Fruit fly (Drosophila melanogaster) whole organism, embryonic: ENCODE results near the gene Jhbp11.
A peak's percentile ranks its signal among the peaks of the same experiment; 100 is the strongest.

ENCODE experiments used
- ATbp ChIP-seq: fragments of 200-800 bp; sonication (Bioruptor generic); optimal IDR thresholded peaks from 2 replicates; lab custom pipeline; 2017; ENCODE audit warnings: missing biosample characterization, mild to moderate bottlenecking, missing genetic modification characterization, missing genetic modification reagents
- CG10209 ChIP-seq: fragments of 200-800 bp; sonication (Bioruptor generic); optimal IDR thresholded peaks from 3 replicates; lab custom pipeline; 2017; ENCODE audit warnings: missing biosample characterization, mild to moderate bottlenecking, missing genetic modification characterization, missing genetic modification reagents
- CG10565 ChIP-seq: fragments of 200-800 bp; sonication (Bioruptor generic); optimal IDR thresholded peaks from 3 replicates; lab custom pipeline; 2016; ENCODE audit warnings: missing biosample characterization, mild to moderate bottlenecking, missing genetic modification characterization
- CG10959 ChIP-seq: fragments of 200-800 bp; sonication (Bioruptor generic); IDR thresholded peaks from 2 replicates; pipeline ENCODE4 v1.3.6; 2022; ENCODE audit warnings: missing biosample characterization, missing genetic modification characterization
- CG12219 ChIP-seq: fragments of 200-800 bp; sonication (Bioruptor generic); optimal IDR thresholded peaks from 3 replicates; lab custom pipeline; 2018; ENCODE audit warnings: missing biosample characterization, mild to moderate bottlenecking, missing genetic modification characterization
- CG13296 ChIP-seq: fragments of 200-800 bp; sonication (Bioruptor generic); optimal IDR thresholded peaks from 3 replicates; lab custom pipeline; 2018; ENCODE audit warnings: missing biosample characterization, mild to moderate bottlenecking, missing genetic modification characterization
- CG17186 ChIP-seq: fragments of 200-800 bp; sonication (Bioruptor generic); optimal IDR thresholded peaks from 3 replicates; lab custom pipeline; 2017; ENCODE audit warnings: missing biosample characterization, missing genetic modification reagents, missing genetic modification characterization
- CG2116 ChIP-seq: fragments of 200-800 bp; sonication (Bioruptor generic); optimal IDR thresholded peaks from 3 replicates; lab custom pipeline; 2018; ENCODE audit warnings: missing biosample characterization, mild to moderate bottlenecking, missing genetic modification characterization
- CG2678 ChIP-seq: fragments of 200-800 bp; sonication (Bioruptor generic); optimal IDR thresholded peaks from 3 replicates; lab custom pipeline; 2019; ENCODE audit warnings: missing biosample characterization, mild to moderate bottlenecking, missing genetic modification characterization, moderate library complexity
- CG30431 ChIP-seq: fragments of 200-800 bp; sonication (Bioruptor generic); optimal IDR thresholded peaks from 2 replicates; lab custom pipeline; 2017; ENCODE audit warnings: missing biosample characterization, missing genetic modification characterization
- CG32532 ChIP-seq: fragments of 200-800 bp; sonication (Bioruptor generic); IDR thresholded peaks from 2 replicates; pipeline ENCODE4 v1.3.6; 2022; ENCODE audit warnings: missing biosample characterization, missing genetic modification characterization
- CG4328 ChIP-seq: fragments of 200-800 bp; sonication (Bioruptor generic); optimal IDR thresholded peaks from 3 replicates; lab custom pipeline; 2017; ENCODE audit warnings: missing biosample characterization, missing genetic modification reagents, missing genetic modification characterization
- CG4730 ChIP-seq: fragments of 200-800 bp; sonication (Bioruptor generic); IDR thresholded peaks from 2 replicates; pipeline ENCODE4 v1.3.6; 2022; ENCODE audit warnings: missing biosample characterization, missing genetic modification characterization
- CG7556 ChIP-seq: fragments of 200-800 bp; sonication (Bioruptor generic); optimal IDR thresholded peaks from 2 replicates; lab custom pipeline; 2017; ENCODE audit warnings: missing biosample characterization, mild to moderate bottlenecking, missing genetic modification characterization
- CG8290 ChIP-seq, 3 experiments: fragments of 200-800 bp; sonication (Bioruptor generic); optimal IDR thresholded peaks; 2 replicates each; lab custom pipeline; 2016 to 2019; ENCODE audit warnings: missing biosample characterization in 3 of 3, missing genetic modification characterization in 3 of 3, mild to moderate bottlenecking in 2 of 3, moderate library complexity in 1 of 3
- CG8388 ChIP-seq: fragments of 200-800 bp; sonication (Bioruptor generic); optimal IDR thresholded peaks from 2 replicates; lab custom pipeline; 2019; ENCODE audit warnings: missing biosample characterization, mild to moderate bottlenecking, missing genetic modification characterization, moderate library complexity
- CG8765 ChIP-seq: fragments of 200-800 bp; sonication (Bioruptor generic); IDR thresholded peaks from 2 replicates; pipeline ENCODE4 v1.3.6; 2022; ENCODE audit warnings: missing biosample characterization, missing genetic modification characterization
- CG9215 ChIP-seq: fragments of 200-800 bp; sonication (Bioruptor generic); IDR thresholded peaks from 2 replicates; pipeline ENCODE4 v1.3.6; 2022; ENCODE audit warnings: missing biosample characterization, missing genetic modification characterization
- CkIIα-i1 ChIP-seq: fragments of 200-800 bp; sonication (Bioruptor generic); IDR thresholded peaks from 2 replicates; pipeline ENCODE4 v1.3.6; 2022; ENCODE audit warnings: missing biosample characterization, missing genetic modification characterization
- Dad ChIP-seq: fragments of 200-800 bp; sonication (Bioruptor generic); optimal IDR thresholded peaks from 3 replicates; lab custom pipeline; 2016; ENCODE audit warnings: missing biosample characterization, missing genetic modification characterization
- Dref ChIP-seq: fragments of 200-800 bp; sonication (Bioruptor generic); IDR thresholded peaks from 2 replicates; pipeline ENCODE4 v1.3.6; 2022; ENCODE audit warnings: missing biosample characterization, missing genetic modification characterization
- E2f1 ChIP-seq: fragments of 200-800 bp; sonication (Bioruptor generic); IDR thresholded peaks from 2 replicates; pipeline ENCODE4 v1.3.6; 2022; ENCODE audit warnings: missing biosample characterization, missing genetic modification characterization
- E2f2 ChIP-seq: fragments of 200-800 bp; sonication (Bioruptor generic); IDR thresholded peaks from 2 replicates; pipeline ENCODE4 v1.3.6; 2022; ENCODE audit warnings: missing biosample characterization, missing genetic modification characterization
- Lhr ChIP-seq: fragments of 200-800 bp; sonication (Bioruptor generic); optimal IDR thresholded peaks from 3 replicates; lab custom pipeline; 2017; ENCODE audit warnings: mild to moderate bottlenecking, missing biosample characterization, missing genetic modification reagents, missing genetic modification characterization
- PHDP ChIP-seq: fragments of 200-800 bp; sonication (Bioruptor generic); optimal IDR thresholded peaks from 3 replicates; lab custom pipeline; 2018; ENCODE audit warnings: missing biosample characterization, mild to moderate bottlenecking, missing genetic modification characterization, moderate library complexity
- Poxn ChIP-seq: fragments of 200-800 bp; sonication (Bioruptor generic); IDR thresholded peaks from 2 replicates; pipeline ENCODE4 v1.3.6; 2022; ENCODE audit warnings: missing biosample characterization, missing genetic modification characterization
- Side ChIP-seq: fragments of 200-800 bp; sonication (Bioruptor generic); optimal IDR thresholded peaks from 2 replicates; lab custom pipeline; 2016; ENCODE audit warnings: missing biosample characterization, missing genetic modification characterization
- Sry-β ChIP-seq: fragments of 200-800 bp; sonication (Bioruptor generic); optimal IDR thresholded peaks from 2 replicates; lab custom pipeline; 2018; ENCODE audit warnings: missing biosample characterization, mild to moderate bottlenecking, missing genetic modification characterization, moderate library complexity
- Tbp ChIP-seq: fragments of >200 bp; optimal IDR thresholded peaks from 2 replicates; lab custom pipeline; 2018; ENCODE audit warnings: missing biosample characterization, missing genetic modification characterization
- al ChIP-seq: fragments of 200-800 bp; sonication (Bioruptor generic); IDR thresholded peaks from 2 replicates; pipeline ENCODE4 v1.3.6; 2022; ENCODE audit warnings: missing biosample characterization, missing genetic modification characterization
- br ChIP-seq: fragments of >200 bp; optimal IDR thresholded peaks from 2 replicates; lab custom pipeline; 2017
- disco-r ChIP-seq: fragments of 200-800 bp; sonication (Bioruptor generic); optimal IDR thresholded peaks from 2 replicates; lab custom pipeline; 2016; ENCODE audit warnings: missing biosample characterization, missing genetic modification characterization
- eve ChIP-seq, 2 experiments: fragments of >200 bp; optimal IDR thresholded peaks; 2 replicates each; lab custom pipeline; 2017; ENCODE audit warnings: missing biosample characterization in 2 of 2, missing genetic modification characterization in 2 of 2
- fd3F ChIP-seq: fragments of 200-800 bp; sonication (Bioruptor generic); optimal IDR thresholded peaks from 2 replicates; lab custom pipeline; 2018; ENCODE audit warnings: missing biosample characterization, mild to moderate bottlenecking, missing genetic modification characterization, moderate library complexity
- fru ChIP-seq: fragments of >200 bp; optimal IDR thresholded peaks from 2 replicates; lab custom pipeline; 2017
- gce ChIP-seq: fragments of 200-800 bp; sonication (Bioruptor generic); IDR thresholded peaks from 3 replicates; pipeline ENCODE4 v1.3.6; 2022; ENCODE audit warnings: missing biosample characterization, missing genetic modification characterization
- hb ChIP-seq: fragments of 200-800 bp; sonication (Bioruptor generic); IDR thresholded peaks from 3 replicates; pipeline ENCODE4 v1.3.6; 2022; ENCODE audit warnings: missing biosample characterization, missing genetic modification characterization; ENCODE audit not compliant: partially characterized antibody
- hth ChIP-seq: fragments of >200 bp; optimal IDR thresholded peaks from 2 replicates; lab custom pipeline; 2017; ENCODE audit warnings: inconsistent platforms
- insv ChIP-seq, 2 experiments: fragments of 200-800 bp; sonication (Bioruptor generic); optimal IDR thresholded peaks; 3 replicates each; lab custom pipeline; 2016 to 2018; ENCODE audit warnings: missing biosample characterization in 2 of 2, missing genetic modification characterization in 2 of 2
- lola ChIP-seq, 3 experiments: fragments of >200 bp in 2 of 3; fragments of 200-800 bp in 1 of 3; sonication (Bioruptor generic) in 1 of 3; optimal IDR thresholded peaks; 2 replicates each; lab custom pipeline; 2017 to 2019; ENCODE audit warnings: missing biosample characterization in 3 of 3, missing genetic modification characterization in 3 of 3, mild to moderate bottlenecking in 1 of 3, moderate library complexity in 1 of 3
- mam ChIP-seq: fragments of 200-800 bp; sonication (Bioruptor generic); optimal IDR thresholded peaks from 3 replicates; lab custom pipeline; 2016; ENCODE audit warnings: missing biosample characterization, missing genetic modification characterization
- nom ChIP-seq: fragments of 200-800 bp; sonication (Bioruptor generic); optimal IDR thresholded peaks from 2 replicates; lab custom pipeline; 2017; ENCODE audit warnings: missing biosample characterization, missing genetic modification characterization, mild to moderate bottlenecking, moderate library complexity, missing genetic modification reagents
- onecut ChIP-seq: fragments of 200-800 bp; sonication (Bioruptor generic); IDR thresholded peaks from 2 replicates; pipeline ENCODE4 v1.3.6; 2022; ENCODE audit warnings: missing biosample characterization, missing genetic modification characterization
- org-1 ChIP-seq: fragments of 200-800 bp; sonication (Bioruptor generic); optimal IDR thresholded peaks from 2 replicates; lab custom pipeline; 2017; ENCODE audit warnings: missing biosample characterization, missing genetic modification characterization
- pan ChIP-seq, 4 experiments: fragments of >200 bp in 3 of 4; fragments of 200-800 bp in 1 of 4; sonication (Bioruptor generic) in 1 of 4; optimal IDR thresholded peaks in 3 of 4; IDR thresholded peaks in 1 of 4; 2 replicates each; pipeline versions ENCODE4 v1.3.6 to Lab custom; 2017 to 2022; ENCODE audit warnings: missing biosample characterization in 2 of 4, missing genetic modification characterization in 2 of 4, mixed read lengths in 1 of 4
- pros ChIP-seq: fragments of 200-800 bp; sonication (Bioruptor generic); optimal IDR thresholded peaks from 3 replicates; lab custom pipeline; 2019; ENCODE audit warnings: missing biosample characterization, mild to moderate bottlenecking, missing genetic modification characterization, moderate library complexity
- sens ChIP-seq: fragments of 200-800 bp; sonication (Bioruptor generic); peaks from one replicate; lab custom pipeline; 2016; ENCODE audit warnings: missing biosample characterization, missing genetic modification characterization
- tap ChIP-seq: fragments of 200-800 bp; optimal IDR thresholded peaks from 3 replicates; lab custom pipeline; 2019; ENCODE audit warnings: missing biosample characterization, mild to moderate bottlenecking, missing genetic modification characterization, moderate library complexity
- tna ChIP-seq: fragments of 200-800 bp; sonication (Bioruptor generic); IDR thresholded peaks from 2 replicates; pipeline ENCODE4 v1.3.6; 2022; ENCODE audit warnings: missing biosample characterization, missing genetic modification characterization; ENCODE audit not compliant: partially characterized antibody
- trem ChIP-seq: fragments of 200-800 bp; optimal IDR thresholded peaks from 3 replicates; lab custom pipeline; 2019; ENCODE audit warnings: missing biosample characterization, mild to moderate bottlenecking, missing genetic modification characterization, moderate library complexity
- zen2 ChIP-seq: fragments of 200-800 bp; sonication (Bioruptor generic); IDR thresholded peaks from 3 replicates; pipeline ENCODE4 v1.3.6; 2022; ENCODE audit warnings: missing biosample characterization, missing genetic modification characterization; ENCODE audit not compliant: partially characterized antibody

Jhbp11 gene

dm6 chr3R:27070906-27071498 is 30.0 kb upstream of the Jhbp11 start (continued):
- TF ChIP-seq Tbp (no peak), ATbp (GFP tag; lab: Kevin White, UChicago) (no peak), tap (tag; lab: Kevin White, UChicago) (no peak), E2f2 (GFP tag; lab: Robert Waterston, UW) (no peak), Side (GFP tag; lab: Kevin White, UChicago) (no peak), lola (GFP tag; optimal IDR thresholded peaks at IDR 0.05; lab: Kevin White, UChicago) (no peak), E2f1 (GFP tag; lab: Robert Waterston, UW) (no peak), eve (GFP tag; optimal IDR thresholded peaks at IDR 0.05; lab: Kevin White, UChicago) (no peak), CG30431 (GFP tag; lab: Kevin White, UChicago) (no peak), Dad (no peak), CkIIα-i1 (GFP tag; lab: Robert Waterston, UW) (no peak), sens (GFP tag; lab: Kevin White, UChicago) (peak; percentile 67), CG9215 (GFP tag; lab: Robert Waterston, UW) (no peak), mam (peak; percentile 15), CG10959 (GFP tag; lab: Robert Waterston, UW) (no peak), zen2 (GFP tag; lab: Robert Waterston, UW) (no peak), trem (no peak), br (lab: Kevin White, UChicago) (no peak), org-1 (GFP tag; lab: Kevin White, UChicago) (no peak), Dref (GFP tag; lab: Robert Waterston, UW) (no peak), pros (no peak), fd3F (GFP tag; lab: Kevin White, UChicago) (no peak), fru (lab: Kevin White, UChicago) (no peak), Sry-β (GFP tag; lab: Kevin White, UChicago) (no peak), disco-r (GFP tag; lab: Kevin White, UChicago) (no peak), CG4730 (no peak), hth (no peak), CG8765 (GFP tag; lab: Robert Waterston, UW) (no peak), PHDP (no peak), nom (GFP tag; lab: Kevin White, UChicago) (no peak), CG4328 (GFP tag; lab: Kevin White, UChicago) (no peak), tna (no peak), insv (GFP tag; optimal IDR thresholded peaks at IDR 0.05; lab: Kevin White, UChicago) (no peak), hb (GFP tag; lab: Robert Waterston, UW) (no peak), CG2116 (GFP tag; lab: Kevin White, UChicago) (no peak), gce (GFP tag; lab: Robert Waterston, UW) (no peak), pan (optimal IDR thresholded peaks at IDR 0.05; lab: Kevin White, UChicago) (no peak), pan (GFP tag; optimal IDR thresholded peaks at IDR 0.05 in 1 of 2, IDR thresholded peaks at IDR 0.05 in 1 of 2) (peak in 1 of 2 experiments; percentile 31), onecut (GFP tag; lab: Robert Waterston, UW) (no peak), CG13296 (GFP tag; lab: Kevin White, UChicago) (no peak), CG10565 (GFP tag; lab: Kevin White, UChicago) (no peak), CG32532 (GFP tag; lab: Robert Waterston, UW) (0 out of 2 replicates have a peak, but pooled peaks have one; percentile 19), al (GFP tag; lab: Robert Waterston, UW) (no peak), CG17186 (no peak), Lhr (GFP tag; lab: Kevin White, UChicago) (no peak), CG10209 (GFP tag; lab: Kevin White, UChicago) (no peak), CG12219 (GFP tag; lab: Kevin White, UChicago) (no peak), CG7556 (GFP tag; lab: Kevin White, UChicago) (no peak), CG2678 (tag; lab: Kevin White, UChicago) (no peak), CG8290 (GFP tag; optimal IDR thresholded peaks at IDR 0.05; lab: Kevin White, UChicago) (no peak), CG8290 (tag; optimal IDR thresholded peaks at IDR 0.05; lab: Kevin White, UChicago) (peak in 1 of 2 experiments; percentile 17), Poxn (no peak), CG8388 (no peak)
